Worm (Caenorhabditis elegans) whole organism, young adult: Measurements from ENCODE around the gene ash-2.

Source experiments
- B0035.1 ChIP-seq: sonication (generic microtip); optimal IDR thresholded peaks from 2 replicates; lab custom pipeline; 2016; ENCODE audit warnings: missing genetic modification characterization, mild to moderate bottlenecking, missing compliant biosample characterization, missing genotype, missing genetic modification reagents
- B0336.3 ChIP-seq: fragments of 200-800 bp; sonication (Bioruptor generic); IDR thresholded peaks from 2 replicates; pipeline ENCODE4 v1.3.6; 2022; ENCODE audit warnings: missing genetic modification characterization, missing compliant biosample characterization
- D2030.7 ChIP-seq: fragments of 200-800 bp; sonication (Bioruptor generic); IDR thresholded peaks from 2 replicates; pipeline ENCODE4 v1.3.6; 2022; ENCODE audit warnings: missing genetic modification reagents, missing genetic modification characterization, missing compliant biosample characterization
- F10E7.11 ChIP-seq: sonication (generic microtip); optimal IDR thresholded peaks from 2 replicates; lab custom pipeline; 2017; ENCODE audit warnings: mild to moderate bottlenecking, missing genetic modification characterization, moderate library complexity, missing compliant biosample characterization
- F39B2.1 ChIP-seq: fragments of 200-800 bp; sonication (Bioruptor generic); IDR thresholded peaks from 2 replicates; pipeline ENCODE4 v1.3.6; 2022; ENCODE audit warnings: missing genetic modification reagents, missing genetic modification characterization, missing compliant biosample characterization
- F57A8.1 ChIP-seq: fragments of 200-800 bp; sonication (Bioruptor generic); optimal IDR thresholded peaks from 2 replicates; lab custom pipeline; 2018; ENCODE audit warnings: mild to moderate bottlenecking, missing genetic modification characterization, moderate library complexity, missing compliant biosample characterization
- K11D2.4 ChIP-seq: fragments of 200-800 bp; sonication (Bioruptor generic); IDR thresholded peaks from 2 replicates; pipeline ENCODE4 v1.3.6; 2022; ENCODE audit warnings: missing genetic modification reagents, missing genetic modification characterization, missing compliant biosample characterization
- T26A5.8 ChIP-seq: sonication (generic microtip); optimal IDR thresholded peaks from 2 replicates; lab custom pipeline; 2016; ENCODE audit warnings: missing genetic modification characterization, missing compliant biosample characterization
- Y53G8AR.9 ChIP-seq: fragments of 200-800 bp; sonication (Bioruptor generic); conservative IDR thresholded peaks from 2 replicates; pipeline ENCODE4 v1.3.6; 2022; ENCODE audit warnings: missing genetic modification reagents, missing genetic modification characterization, missing compliant biosample characterization
- Y67H2A.10 ChIP-seq: fragments of 200-800 bp; sonication (Bioruptor generic); conservative IDR thresholded peaks from 2 replicates; pipeline ENCODE4 v1.3.6; 2022; ENCODE audit warnings: missing genetic modification reagents, missing genetic modification characterization, missing compliant biosample characterization
- Y95B8A.8 ChIP-seq: fragments of 200-800 bp; sonication (Bioruptor generic); IDR thresholded peaks from 2 replicates; pipeline ENCODE4 v1.3.6; 2022; ENCODE audit warnings: missing genetic modification reagents, missing genetic modification characterization, missing compliant biosample characterization
- ama-1 ChIP-seq, 3 experiments: fragments of 150-350 bp in 1 of 3; sonication (generic microtip) in 2 of 3; optimal IDR thresholded peaks; 2 replicates each; lab custom pipeline; 2014 to 2018; ENCODE audit warnings: missing biosample characterization in 2 of 3, missing genetic modification characterization in 2 of 3, missing genetic modification reagents in 2 of 3
- aptf-2 ChIP-seq: fragments of 200-800 bp; sonication (Bioruptor generic); conservative IDR thresholded peaks from 2 replicates; pipeline ENCODE4 v1.3.6; 2022; ENCODE audit warnings: missing genetic modification reagents, missing genetic modification characterization, missing compliant biosample characterization
- attf-3 ChIP-seq: fragments of 200-800 bp; sonication (Bioruptor generic); conservative IDR thresholded peaks from 2 replicates; pipeline ENCODE4 v1.3.6; 2022; ENCODE audit warnings: missing genetic modification reagents, missing genetic modification characterization, missing compliant biosample characterization
- cebp-2 ChIP-seq: fragments of 200-800 bp; sonication (Bioruptor generic); IDR thresholded peaks from 2 replicates; pipeline ENCODE4 v1.3.6; 2022; ENCODE audit warnings: missing genetic modification characterization, missing compliant biosample characterization
- ceh-58 ChIP-seq: fragments of 200-800 bp; sonication (Bioruptor generic); IDR thresholded peaks from 2 replicates; pipeline ENCODE4 v1.3.6; 2022; ENCODE audit warnings: missing genetic modification characterization, missing compliant biosample characterization
- die-1 ChIP-seq: sonication (generic microtip); optimal IDR thresholded peaks from 2 replicates; lab custom pipeline; 2016; ENCODE audit warnings: missing genotype, mild to moderate bottlenecking, missing genetic modification characterization, missing compliant biosample characterization
- dox-1 ChIP-seq: fragments of 200-800 bp; sonication (Bioruptor generic); IDR thresholded peaks from 2 replicates; pipeline ENCODE4 v1.3.6; 2022; ENCODE audit warnings: missing genetic modification reagents, missing genetic modification characterization, missing compliant biosample characterization
- dpl-1 ChIP-seq: fragments of 150-350 bp; optimal IDR thresholded peaks from 2 replicates; lab custom pipeline; 2014; ENCODE audit warnings: missing biosample characterization, missing genetic modification reagents, missing genetic modification characterization
- egl-18 ChIP-seq: fragments of 200-800 bp; sonication (Bioruptor generic); IDR thresholded peaks from 2 replicates; pipeline ENCODE4 v1.3.6; 2022; ENCODE audit warnings: missing genetic modification reagents, missing genetic modification characterization, missing compliant biosample characterization
- egrh-3 ChIP-seq: fragments of 200-800 bp; sonication (Bioruptor generic); IDR thresholded peaks from 2 replicates; pipeline ENCODE4 v1.3.6; 2022; ENCODE audit warnings: missing genetic modification reagents, missing genetic modification characterization, missing compliant biosample characterization
- ekl-4 ChIP-seq: fragments of 200-800 bp; sonication (Bioruptor generic); IDR thresholded peaks from 2 replicates; pipeline ENCODE4 v1.3.6; 2022; ENCODE audit warnings: missing genetic modification reagents, missing genetic modification characterization, missing compliant biosample characterization
- him-1 ChIP-seq: sonication (generic microtip); optimal IDR thresholded peaks from 2 replicates; lab custom pipeline; 2016; ENCODE audit warnings: missing genotype, missing genetic modification reagents, missing genetic modification characterization, missing compliant biosample characterization
- hrde-1 ChIP-seq: sonication (generic microtip); optimal IDR thresholded peaks from 2 replicates; lab custom pipeline; 2016; ENCODE audit warnings: missing genetic modification characterization, mild to moderate bottlenecking, missing compliant biosample characterization, moderate library complexity, missing genotype, missing genetic modification reagents, borderline replicate concordance
- let-607 ChIP-seq, 2 experiments: fragments of 200-800 bp in 1 of 2; sonication (Bioruptor generic) in 1 of 2; sonication (generic microtip) in 1 of 2; optimal IDR thresholded peaks; 2 replicates each; lab custom pipeline; 2016 to 2018; ENCODE audit warnings: mild to moderate bottlenecking in 2 of 2, missing compliant biosample characterization in 2 of 2, missing genetic modification characterization in 2 of 2, moderate library complexity in 2 of 2, missing genotype in 1 of 2
- lsy-27 ChIP-seq: sonication (generic microtip); optimal IDR thresholded peaks from 2 replicates; lab custom pipeline; 2017; ENCODE audit warnings: missing genetic modification characterization, mild to moderate bottlenecking, missing compliant biosample characterization, antibody characterized with exemption, missing genotype, borderline replicate concordance; ENCODE audit not compliant: insufficient read depth
- nfya-1 ChIP-seq: sonication (generic microtip); optimal IDR thresholded peaks from 2 replicates; lab custom pipeline; 2017; ENCODE audit warnings: antibody characterized with exemption, missing compliant biosample characterization, missing genetic modification characterization, borderline replicate concordance; ENCODE audit not compliant: insufficient read depth
- nfya-2 ChIP-seq: fragments of 200-800 bp; sonication (Bioruptor generic); IDR thresholded peaks from 2 replicates; pipeline ENCODE4 v1.3.6; 2022; ENCODE audit warnings: missing genetic modification reagents, missing genetic modification characterization, missing compliant biosample characterization
- nfyb-1 ChIP-seq: fragments of 200-800 bp; sonication (Bioruptor generic); IDR thresholded peaks from 2 replicates; pipeline ENCODE4 v1.3.6; 2022; ENCODE audit warnings: missing genetic modification reagents, missing genetic modification characterization, missing compliant biosample characterization
- nhr-80 ChIP-seq: sonication (generic microtip); optimal IDR thresholded peaks from 2 replicates; lab custom pipeline; 2016; ENCODE audit warnings: missing genetic modification characterization, missing compliant biosample characterization
- rcor-1 ChIP-seq: fragments of 200-800 bp; sonication (Bioruptor generic); IDR thresholded peaks from 2 replicates; pipeline ENCODE4 v1.3.6; 2022; ENCODE audit warnings: missing genetic modification reagents, missing genetic modification characterization, missing compliant biosample characterization
- rec-8 ChIP-seq, 2 experiments: sonication (generic microtip); optimal IDR thresholded peaks; 2 replicates each; lab custom pipeline; 2016; ENCODE audit warnings: mild to moderate bottlenecking in 2 of 2, missing genetic modification characterization in 2 of 2, missing genetic modification reagents in 2 of 2, missing genotype in 2 of 2, missing biosample characterization in 1 of 2, missing compliant biosample characterization in 1 of 2, moderate library complexity in 1 of 2
- sdz-38 ChIP-seq: sonication (generic microtip); optimal IDR thresholded peaks from 2 replicates; lab custom pipeline; 2016; ENCODE audit warnings: missing genotype, missing genetic modification characterization, missing compliant biosample characterization
- snpc-1.1 ChIP-seq: sonication (generic microtip); optimal IDR thresholded peaks from 2 replicates; lab custom pipeline; 2017; ENCODE audit warnings: missing genetic modification characterization, mild to moderate bottlenecking, missing compliant biosample characterization, antibody characterized with exemption, moderate library complexity, missing genotype, missing genetic modification reagents; ENCODE audit not compliant: insufficient read depth
- snpc-3.4 ChIP-seq: sonication (generic microtip); optimal IDR thresholded peaks from 2 replicates; lab custom pipeline; 2017; ENCODE audit warnings: missing genetic modification characterization, mild to moderate bottlenecking, missing compliant biosample characterization, antibody characterized with exemption, moderate library complexity, missing genotype, missing genetic modification reagents
- snpc-4 ChIP-seq, 5 experiments: fragments of 150-350 bp in 1 of 5; sonication (generic microtip) in 4 of 5; optimal IDR thresholded peaks; 2 replicates each; lab custom pipeline; 2014 to 2018; ENCODE audit warnings: missing genetic modification characterization in 5 of 5, missing biosample characterization in 3 of 5, antibody characterized with exemption in 2 of 5, mild to moderate bottlenecking in 2 of 5, missing compliant biosample characterization in 2 of 5, missing genotype in 2 of 5, moderate library complexity in 2 of 5, missing genetic modification reagents in 1 of 5
- somi-1 ChIP-seq: fragments of 200-800 bp; sonication (Bioruptor generic); optimal IDR thresholded peaks from 2 replicates; lab custom pipeline; 2018; ENCODE audit warnings: mild to moderate bottlenecking, missing genetic modification characterization, missing compliant biosample characterization
- sptf-2 ChIP-seq: fragments of 200-800 bp; sonication (Bioruptor generic); optimal IDR thresholded peaks from 2 replicates; lab custom pipeline; 2018; ENCODE audit warnings: mild to moderate bottlenecking, missing genetic modification characterization, missing compliant biosample characterization
- tbp1 ChIP-seq: fragments of 200-800 bp; sonication (Bioruptor generic); optimal IDR thresholded peaks from 2 replicates; lab custom pipeline; 2018; ENCODE audit warnings: mild to moderate bottlenecking, missing genetic modification characterization, missing compliant biosample characterization
- tbx-9 ChIP-seq: sonication (generic microtip); optimal IDR thresholded peaks from 2 replicates; lab custom pipeline; 2016; ENCODE audit warnings: borderline replicate concordance, missing genetic modification characterization, inconsistent platforms, missing compliant biosample characterization
- unc-62 ChIP-seq: fragments of 150-350 bp; optimal IDR thresholded peaks from 2 replicates; lab custom pipeline; 2014; ENCODE audit warnings: missing biosample characterization, missing genetic modification reagents, missing genetic modification characterization
- xnd-1 ChIP-seq: sonication (generic microtip); optimal IDR thresholded peaks from 2 replicates; lab custom pipeline; 2016; ENCODE audit warnings: missing genotype, missing genetic modification reagents, missing genetic modification characterization, missing compliant biosample characterization
- zim-3 ChIP-seq: sonication (generic microtip); optimal IDR thresholded peaks from 2 replicates; lab custom pipeline; 2017; ENCODE audit warnings: mild to moderate bottlenecking, missing genetic modification characterization, moderate library complexity, missing compliant biosample characterization
- ztf-18 ChIP-seq: sonication (generic microtip); optimal IDR thresholded peaks from 2 replicates; lab custom pipeline; 2016; ENCODE audit warnings: missing genotype, mild to moderate bottlenecking, missing genetic modification characterization, missing compliant biosample characterization
- ztf-26 ChIP-seq: sonication (generic microtip); optimal IDR thresholded peaks from 2 replicates; lab custom pipeline; 2017; ENCODE audit warnings: missing genetic modification characterization, missing compliant biosample characterization

ash-2 gene

ce11 chrII:11958793-11959574 is 20.7 kb upstream of the ash-2 start (continued):
- TF ChIP-seq sptf-2 (GFP tag; lab: Kevin White, UChicago) (no peak), nfya-1 (no peak), hrde-1 (tag; lab: Kevin White, UChicago) (no peak), somi-1 (no peak), aptf-2 (GFP tag; lab: Robert Waterston, UW) (no peak), tbp1 (GFP tag; lab: Kevin White, UChicago) (peak; percentile 89), ama-1 (optimal IDR thresholded peaks at IDR 0.05; lab: Kevin White, UChicago) (no peak), ama-1 (GFP tag; optimal IDR thresholded peaks at IDR 0.05; lab: Kevin White, UChicago) (peak in 1 of 2 experiments; percentile 37), lsy-27 (no peak), die-1 (peak; percentile 49), snpc-4 (GFP tag; optimal IDR thresholded peaks at IDR 0.05; lab: Kevin White, UChicago) (no peak), snpc-4 (tag; optimal IDR thresholded peaks at IDR 0.05; lab: Kevin White, UChicago) (peak in 3 of 4 experiments; percentile 12 to 43 (median 42)), B0336.3 (no peak), F10E7.11 (no peak), egrh-3 (no peak), F57A8.1 (GFP tag; lab: Kevin White, UChicago) (no peak), F39B2.1 (GFP tag; lab: Robert Waterston, UW) (no peak), T26A5.8 (tag; lab: Kevin White, UChicago) (no peak), Y67H2A.10 (GFP tag; lab: Robert Waterston, UW) (no peak), tbx-9 (tag; lab: Kevin White, UChicago) (no peak), snpc-1.1 (tag; lab: Kevin White, UChicago) (no peak), ceh-58 (GFP tag; lab: Robert Waterston, UW) (no peak), zim-3 (tag; lab: Kevin White, UChicago) (no peak), nfya-2 (GFP tag; lab: Robert Waterston, UW) (no peak), D2030.7 (peak; percentile 63; the same call in 1 of the 2 replicates), nfyb-1 (GFP tag; lab: Robert Waterston, UW) (peak; percentile 59), snpc-3.4 (no peak), Y53G8AR.9 (GFP tag; lab: Robert Waterston, UW) (no peak), let-607 (tag; optimal IDR thresholded peaks at IDR 0.05; lab: Kevin White, UChicago) (no peak), B0035.1 (tag; lab: Kevin White, UChicago) (no peak), cebp-2 (GFP tag; lab: Robert Waterston, UW) (no peak), him-1 (tag; lab: Kevin White, UChicago) (peak; percentile 53), dox-1 (GFP tag; lab: Robert Waterston, UW) (no peak), xnd-1 (tag; lab: Kevin White, UChicago) (no peak), ekl-4 (GFP tag; lab: Robert Waterston, UW) (no peak), Y95B8A.8 (GFP tag; lab: Robert Waterston, UW) (no peak), sdz-38 (no peak), ztf-18 (tag; lab: Kevin White, UChicago) (peak; percentile 7), rec-8 (tag; optimal IDR thresholded peaks at IDR 0.05; lab: Kevin White, UChicago) (no peak), attf-3 (0 out of 2 replicates have a peak, but pooled peaks have one; percentile 40), egl-18 (GFP tag; lab: Robert Waterston, UW) (no peak), dpl-1 (no peak), unc-62 (GFP tag; lab: Kevin White, UChicago) (no peak), ztf-26 (peak; percentile 17), K11D2.4 (GFP tag; lab: Robert Waterston, UW) (no peak), rcor-1 (GFP tag; lab: Robert Waterston, UW) (no peak), nhr-80 (tag; lab: Kevin White, UChicago) (peak; percentile 8)
